Fruit fly (Drosophila melanogaster) whole organism, embryonic: ENCODE results near the gene CG31957.

Source experiments
- Ada2b ChIP-seq: fragments of 200-800 bp; sonication (Bioruptor generic); IDR thresholded peaks from 2 replicates; pipeline ENCODE4 v1.3.6; 2022; ENCODE audit warnings: missing biosample characterization, missing genetic modification characterization
- CG10274 ChIP-seq: fragments of 200-800 bp; sonication (Bioruptor generic); optimal IDR thresholded peaks from 3 replicates; lab custom pipeline; 2017; ENCODE audit warnings: missing biosample characterization, mild to moderate bottlenecking, missing genetic modification characterization
- CG10654 ChIP-seq: fragments of 200-800 bp; sonication (Bioruptor generic); optimal IDR thresholded peaks from 2 replicates; lab custom pipeline; 2016; ENCODE audit warnings: missing biosample characterization, missing genetic modification characterization
- CG11504 ChIP-seq: fragments of 200-800 bp; sonication (Bioruptor generic); optimal IDR thresholded peaks from 3 replicates; lab custom pipeline; 2019; ENCODE audit warnings: missing biosample characterization, mild to moderate bottlenecking, missing genetic modification characterization, moderate library complexity
- CG12391 ChIP-seq: fragments of 200-800 bp; sonication (Bioruptor generic); optimal IDR thresholded peaks from 3 replicates; lab custom pipeline; 2018; ENCODE audit warnings: missing biosample characterization, mild to moderate bottlenecking, missing genetic modification characterization, moderate library complexity
- CG13424 ChIP-seq: fragments of 200-800 bp; sonication (Bioruptor generic); optimal IDR thresholded peaks from 2 replicates; lab custom pipeline; 2019; ENCODE audit warnings: missing biosample characterization, mild to moderate bottlenecking, missing genetic modification characterization, moderate library complexity
- CG2678 ChIP-seq: fragments of 200-800 bp; sonication (Bioruptor generic); optimal IDR thresholded peaks from 3 replicates; lab custom pipeline; 2019; ENCODE audit warnings: missing biosample characterization, mild to moderate bottlenecking, missing genetic modification characterization, moderate library complexity
- CG2712 ChIP-seq: fragments of 200-800 bp; optimal IDR thresholded peaks from 3 replicates; lab custom pipeline; 2019; ENCODE audit warnings: missing biosample characterization, mild to moderate bottlenecking, missing genetic modification characterization, moderate library complexity
- CG30403 ChIP-seq: fragments of 200-800 bp; sonication (Bioruptor generic); optimal IDR thresholded peaks from 3 replicates; lab custom pipeline; 2016; ENCODE audit warnings: missing biosample characterization, missing genetic modification characterization
- CG3407 ChIP-seq: fragments of 200-800 bp; sonication (Bioruptor generic); optimal IDR thresholded peaks from 2 replicates; lab custom pipeline; 2018; ENCODE audit warnings: missing biosample characterization, mild to moderate bottlenecking, missing genetic modification characterization
- CG7839 ChIP-seq: fragments of 200-800 bp; sonication (Bioruptor generic); optimal IDR thresholded peaks from 3 replicates; lab custom pipeline; 2018; ENCODE audit warnings: missing biosample characterization, mild to moderate bottlenecking, missing genetic modification characterization, moderate library complexity
- CG7963 ChIP-seq: fragments of 200-800 bp; sonication (Bioruptor generic); IDR thresholded peaks from 3 replicates; pipeline ENCODE4 v1.3.6; 2022; ENCODE audit warnings: missing biosample characterization, missing genetic modification characterization; ENCODE audit not compliant: partially characterized antibody
- CG8290 ChIP-seq, 3 experiments: fragments of 200-800 bp; sonication (Bioruptor generic); optimal IDR thresholded peaks; 2 replicates each; lab custom pipeline; 2016 to 2019; ENCODE audit warnings: missing biosample characterization in 3 of 3, missing genetic modification characterization in 3 of 3, mild to moderate bottlenecking in 2 of 3, moderate library complexity in 1 of 3
- CG8478 ChIP-seq: fragments of >200 bp; optimal IDR thresholded peaks from 2 replicates; lab custom pipeline; 2018
- Chrac-16 ChIP-seq: fragments of 200-800 bp; sonication (Bioruptor generic); optimal IDR thresholded peaks from 3 replicates; lab custom pipeline; 2016; ENCODE audit warnings: missing biosample characterization, missing genetic modification characterization
- CoRest ChIP-seq: fragments of 200-800 bp; sonication (Bioruptor generic); optimal IDR thresholded peaks from 3 replicates; lab custom pipeline; 2018; ENCODE audit warnings: missing biosample characterization, mild to moderate bottlenecking, missing genetic modification characterization, moderate library complexity
- D19A ChIP-seq: fragments of 200-800 bp; optimal IDR thresholded peaks from 3 replicates; lab custom pipeline; 2019; ENCODE audit warnings: missing biosample characterization, mild to moderate bottlenecking, missing genetic modification characterization, moderate library complexity
- Deaf1 ChIP-seq: fragments of 200-800 bp; optimal IDR thresholded peaks from 3 replicates; lab custom pipeline; 2019; ENCODE audit warnings: missing biosample characterization, mild to moderate bottlenecking, missing genetic modification characterization, moderate library complexity
- Dll ChIP-seq: fragments of 200-800 bp; sonication (Bioruptor generic); IDR thresholded peaks from 4 replicates; pipeline ENCODE4 v1.3.6; 2022; ENCODE audit warnings: missing biosample characterization, missing genetic modification characterization; ENCODE audit not compliant: partially characterized antibody
- Ets65A ChIP-seq: fragments of 200-800 bp; sonication (Bioruptor generic); peaks from one replicate; lab custom pipeline; 2016; ENCODE audit warnings: missing biosample characterization, missing genetic modification characterization
- GATAe ChIP-seq: fragments of 200-800 bp; sonication (Bioruptor generic); conservative IDR thresholded peaks from 2 replicates; pipeline ENCODE4 v1.3.6; 2022; ENCODE audit warnings: missing biosample characterization, missing genetic modification characterization
- Hr3 ChIP-seq: fragments of 200-800 bp; sonication (Bioruptor generic); optimal IDR thresholded peaks from 3 replicates; lab custom pipeline; 2016; ENCODE audit warnings: missing biosample characterization, missing genetic modification characterization
- Jarid2 ChIP-seq: fragments of 200-800 bp; sonication (Bioruptor generic); optimal IDR thresholded peaks from 3 replicates; lab custom pipeline; 2017; ENCODE audit warnings: mild to moderate bottlenecking, missing biosample characterization, missing genetic modification reagents, missing genetic modification characterization
- MBD-R2 ChIP-seq: fragments of 200-800 bp; sonication (Bioruptor generic); IDR thresholded peaks from 2 replicates; pipeline ENCODE4 v1.3.6; 2022; ENCODE audit warnings: missing biosample characterization, missing genetic modification characterization
- Oli ChIP-seq: fragments of 200-800 bp; sonication (Bioruptor generic); optimal IDR thresholded peaks from 2 replicates; lab custom pipeline; 2018; ENCODE audit warnings: missing biosample characterization, mild to moderate bottlenecking, missing genetic modification characterization, moderate library complexity
- Pdp1 ChIP-seq, 2 experiments: fragments of 200-800 bp; sonication (Bioruptor generic); optimal IDR thresholded peaks; 3 replicates each; lab custom pipeline; 2016; ENCODE audit warnings: missing biosample characterization in 2 of 2, missing genetic modification characterization in 2 of 2, mild to moderate bottlenecking in 1 of 2, moderate library complexity in 1 of 2
- Sox100B ChIP-seq: fragments of 200-800 bp; sonication (Bioruptor generic); optimal IDR thresholded peaks from 3 replicates; lab custom pipeline; 2018; ENCODE audit warnings: missing biosample characterization, mild to moderate bottlenecking, missing genetic modification characterization
- Sox102F ChIP-seq: fragments of 200-800 bp; sonication (Bioruptor generic); optimal IDR thresholded peaks from 2 replicates; lab custom pipeline; 2018; ENCODE audit warnings: missing biosample characterization, mild to moderate bottlenecking, missing genetic modification characterization, moderate library complexity
- Stat92E ChIP-seq, 3 experiments: fragments of >200 bp in 2 of 3; fragments of 200-800 bp in 1 of 3; sonication (Bioruptor generic) in 1 of 3; optimal IDR thresholded peaks; 2 replicates each; lab custom pipeline; 2017 to 2019; ENCODE audit warnings: missing biosample characterization in 3 of 3, missing genetic modification characterization in 3 of 3, mild to moderate bottlenecking in 1 of 3, moderate library complexity in 1 of 3
- Trl ChIP-seq, 3 experiments: fragments of >200 bp in 2 of 3; fragments of 200-800 bp in 1 of 3; sonication (Bioruptor generic) in 1 of 3; optimal IDR thresholded peaks; 2 replicates in 1 of 3; 3 replicates in 2 of 3; lab custom pipeline; 2016 to 2017; ENCODE audit warnings: missing biosample characterization in 1 of 3, missing genetic modification characterization in 1 of 3
- Vsx1 ChIP-seq: fragments of 200-800 bp; sonication (Bioruptor generic); optimal IDR thresholded peaks from 2 replicates; lab custom pipeline; 2017; ENCODE audit warnings: missing biosample characterization, mild to moderate bottlenecking, missing genetic modification characterization, missing genetic modification reagents
- abd-A ChIP-seq: fragments of 200-800 bp; sonication (Bioruptor generic); optimal IDR thresholded peaks from 3 replicates; lab custom pipeline; 2019; ENCODE audit warnings: missing biosample characterization, mild to moderate bottlenecking, missing genetic modification characterization, moderate library complexity
- crp ChIP-seq, 2 experiments: fragments of 200-800 bp; sonication (Bioruptor generic); optimal IDR thresholded peaks; 2 replicates in 1 of 2; 3 replicates in 1 of 2; lab custom pipeline; 2017; ENCODE audit warnings: missing biosample characterization in 2 of 2, missing genetic modification characterization in 2 of 2, mild to moderate bottlenecking in 1 of 2, moderate library complexity in 1 of 2
- dpn ChIP-seq, 2 experiments: fragments of 200-800 bp; sonication (Bioruptor generic); optimal IDR thresholded peaks; 3 replicates each; lab custom pipeline; 2016; ENCODE audit warnings: missing biosample characterization in 2 of 2, missing genetic modification characterization in 2 of 2
- hb ChIP-seq: fragments of 200-800 bp; sonication (Bioruptor generic); IDR thresholded peaks from 3 replicates; pipeline ENCODE4 v1.3.6; 2022; ENCODE audit warnings: missing biosample characterization, missing genetic modification characterization; ENCODE audit not compliant: partially characterized antibody
- lov ChIP-seq, 2 experiments: fragments of 200-800 bp in 1 of 2; fragments of >200 bp in 1 of 2; sonication (Bioruptor generic) in 1 of 2; IDR thresholded peaks in 1 of 2; optimal IDR thresholded peaks in 1 of 2; 2 replicates in 1 of 2; 3 replicates in 1 of 2; pipeline versions ENCODE4 v1.3.6 to Lab custom; 2017 to 2022; ENCODE audit warnings: missing biosample characterization in 1 of 2, missing genetic modification characterization in 1 of 2
- nerfin-1 ChIP-seq: fragments of 200-800 bp; sonication (Bioruptor generic); optimal IDR thresholded peaks from 3 replicates; lab custom pipeline; 2019; ENCODE audit warnings: missing biosample characterization, mild to moderate bottlenecking, missing genetic modification characterization, moderate library complexity
- nom ChIP-seq: fragments of 200-800 bp; sonication (Bioruptor generic); optimal IDR thresholded peaks from 2 replicates; lab custom pipeline; 2017; ENCODE audit warnings: missing biosample characterization, missing genetic modification characterization, mild to moderate bottlenecking, moderate library complexity, missing genetic modification reagents
- odd ChIP-seq: fragments of 200-800 bp; sonication (Bioruptor generic); optimal IDR thresholded peaks from 2 replicates; lab custom pipeline; 2017; ENCODE audit warnings: missing biosample characterization, mild to moderate bottlenecking, missing genetic modification characterization
- pzg ChIP-seq: fragments of 200-800 bp; sonication (Bioruptor generic); optimal IDR thresholded peaks from 3 replicates; lab custom pipeline; 2018; ENCODE audit warnings: missing biosample characterization, mild to moderate bottlenecking, missing genetic modification characterization, moderate library complexity
- row ChIP-seq: fragments of 200-800 bp; sonication (Bioruptor generic); IDR thresholded peaks from 3 replicates; pipeline ENCODE4 v1.3.6; 2022; ENCODE audit warnings: missing biosample characterization, missing genetic modification characterization
- scrt ChIP-seq: fragments of 200-800 bp; sonication (Bioruptor generic); optimal IDR thresholded peaks from 2 replicates; lab custom pipeline; 2018; ENCODE audit warnings: missing biosample characterization, mild to moderate bottlenecking, missing genetic modification characterization, moderate library complexity
- sens ChIP-seq: fragments of 200-800 bp; sonication (Bioruptor generic); peaks from one replicate; lab custom pipeline; 2016; ENCODE audit warnings: missing biosample characterization, missing genetic modification characterization
- stc ChIP-seq: fragments of 200-800 bp; sonication (Bioruptor generic); IDR thresholded peaks from 2 replicates; pipeline ENCODE4 v1.3.6; 2022; ENCODE audit warnings: missing biosample characterization, missing genetic modification characterization
- tio ChIP-seq: fragments of 200-800 bp; sonication (Bioruptor generic); optimal IDR thresholded peaks from 2 replicates; lab custom pipeline; 2017; ENCODE audit warnings: missing biosample characterization, missing genetic modification characterization, inconsistent platforms
- vfl ChIP-seq: fragments of 200-800 bp; sonication (Bioruptor generic); optimal IDR thresholded peaks from 2 replicates; lab custom pipeline; 2016; ENCODE audit warnings: missing biosample characterization, missing genetic modification characterization

The CG31957 gene

DNA sequence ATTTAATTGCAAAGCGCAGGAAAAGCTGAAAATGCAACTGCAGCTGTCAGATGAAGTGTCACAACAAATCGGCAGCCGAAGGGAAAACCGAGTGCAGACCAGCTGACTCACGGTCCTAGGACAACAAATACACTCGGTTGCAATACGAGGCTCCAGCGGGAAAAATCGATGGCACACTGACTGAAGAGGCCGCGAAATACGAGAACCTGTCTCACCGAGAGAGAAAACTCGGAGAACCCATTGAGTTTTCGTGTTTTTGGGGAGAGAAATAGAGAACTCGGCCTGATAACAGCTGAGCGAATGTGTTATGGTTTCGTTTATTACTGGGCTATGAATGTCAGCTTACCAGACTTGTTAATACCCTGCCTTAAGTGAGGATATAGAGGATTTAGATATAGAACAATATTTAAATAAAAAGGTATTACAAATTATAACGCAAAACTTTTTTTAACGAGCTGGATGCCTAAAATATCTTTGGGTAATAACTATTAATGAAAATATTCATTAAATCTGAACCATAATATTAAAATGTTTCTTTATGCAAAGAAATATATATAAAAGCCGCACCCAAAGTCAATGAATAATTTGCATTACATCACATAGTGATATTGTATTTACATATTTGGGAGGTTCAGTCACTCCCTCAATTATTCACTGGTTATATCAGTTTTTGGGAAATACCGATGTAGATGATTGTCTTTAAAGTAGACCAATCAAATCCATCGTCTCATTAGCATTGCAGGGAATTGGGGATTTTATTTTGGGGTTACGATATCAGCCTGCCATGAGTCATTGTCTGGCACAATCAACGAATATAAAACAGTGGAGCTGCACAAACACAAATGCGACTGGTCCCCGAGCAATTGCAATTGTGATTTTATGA, 23.9 kb upstream of the CG31957 start:
- no peak for TF ChIP-seq CG10654
- peak; percentile 42 for TF ChIP-seq sens (GFP tag; lab: Kevin White, UChicago)
- peak; percentile 53 to 54 for TF ChIP-seq Trl (optimal IDR thresholded peaks at IDR 0.05; lab: Kevin White, UChicago)
- no peak for TF ChIP-seq Trl (GFP tag; optimal IDR thresholded peaks at IDR 0.05; lab: Kevin White, UChicago)
- peak; percentile 36 for TF ChIP-seq abd-A (tag; lab: Kevin White, UChicago)
- peak; percentile 69 for TF ChIP-seq row (GFP tag; lab: Robert Waterston, UW)
- TF ChIP-seq nom (GFP tag; lab: Kevin White, UChicago): no peak
- TF ChIP-seq Hr3: no peak
- TF ChIP-seq CG13424 (tag; lab: Kevin White, UChicago): peak; percentile 31
- TF ChIP-seq pzg (GFP tag; lab: Kevin White, UChicago): no peak
- TF ChIP-seq dpn (GFP tag; optimal IDR thresholded peaks at IDR 0.05; lab: Kevin White, UChicago): no peak
- peak; percentile 36 for TF ChIP-seq CG2678 (tag; lab: Kevin White, UChicago)
- TF ChIP-seq CG8290 (GFP tag; optimal IDR thresholded peaks at IDR 0.05; lab: Kevin White, UChicago): no peak
- TF ChIP-seq CG8290 (tag; optimal IDR thresholded peaks at IDR 0.05; lab: Kevin White, UChicago): no peak
- no peak for TF ChIP-seq hb (GFP tag; lab: Robert Waterston, UW)
- no peak for TF ChIP-seq lov (optimal IDR thresholded peaks at IDR 0.05; lab: Kevin White, UChicago)
- TF ChIP-seq lov (GFP tag; IDR thresholded peaks at IDR 0.05; lab: Robert Waterston, UW): no peak
- peak; percentile 15 for TF ChIP-seq CG2712 (tag; lab: Kevin White, UChicago)
- no peak for TF ChIP-seq Dll (GFP tag; lab: Robert Waterston, UW)
- no peak for TF ChIP-seq Chrac-16 (GFP tag; lab: Kevin White, UChicago)
- peak; percentile 87 for TF ChIP-seq CG10274 (GFP tag; lab: Kevin White, UChicago)
- TF ChIP-seq D19A (tag; lab: Kevin White, UChicago): peak; percentile 78
- no peak for TF ChIP-seq scrt (GFP tag; lab: Kevin White, UChicago)
- TF ChIP-seq Stat92E (GFP tag; optimal IDR thresholded peaks at IDR 0.05; lab: Kevin White, UChicago): no peak
- TF ChIP-seq tio (GFP tag; lab: Kevin White, UChicago): peak; percentile 9
- no peak for TF ChIP-seq stc
- TF ChIP-seq CG7839 (tag; lab: Kevin White, UChicago): peak; percentile 35
- TF ChIP-seq Pdp1 (GFP tag; optimal IDR thresholded peaks at IDR 0.05; lab: Kevin White, UChicago): peak in 1 of 2 experiments; percentile 13
- peak; percentile 5 for TF ChIP-seq CG30403 (GFP tag; lab: Kevin White, UChicago)
- TF ChIP-seq CG11504: peak; percentile 38
- TF ChIP-seq CoRest (tag; lab: Kevin White, UChicago): no peak
- TF ChIP-seq CG3407: no peak
- TF ChIP-seq MBD-R2 (GFP tag; lab: Robert Waterston, UW): peak; percentile 71
- TF ChIP-seq Sox100B (GFP tag; lab: Kevin White, UChicago): no peak
- peak; percentile 24 for TF ChIP-seq CG12391
- TF ChIP-seq Oli (tag; lab: Kevin White, UChicago): peak; percentile 26
- no peak for TF ChIP-seq Ada2b (GFP tag; lab: Robert Waterston, UW)
- TF ChIP-seq odd (GFP tag; lab: Kevin White, UChicago): no peak
- TF ChIP-seq CG7963 (GFP tag; lab: Robert Waterston, UW): no peak
- TF ChIP-seq nerfin-1: no peak
- TF ChIP-seq GATAe: no peak
- no peak for TF ChIP-seq Jarid2 (GFP tag; lab: Kevin White, UChicago)
- TF ChIP-seq Sox102F (GFP tag; lab: Kevin White, UChicago): peak; percentile 2
- no peak for TF ChIP-seq Vsx1
- peak; percentile 92 for TF ChIP-seq Deaf1 (tag; lab: Kevin White, UChicago)
- TF ChIP-seq CG8478 (lab: Kevin White, UChicago): no peak
- no peak for TF ChIP-seq vfl (GFP tag; lab: Kevin White, UChicago)
- no peak for TF ChIP-seq Ets65A
- TF ChIP-seq crp (GFP tag; optimal IDR thresholded peaks at IDR 0.05; lab: Kevin White, UChicago): peak in 1 of 2 experiments; percentile 30
